Worm (Caenorhabditis elegans) whole organism, mixed stage, embryonic: ENCODE measurements around the gene F56F11.1.

Experiments
- elt-1 ChIP-seq: sonication (generic microtip); optimal IDR thresholded peaks from 2 replicates; lab custom pipeline; 2017; ENCODE audit warnings: missing genetic modification characterization, mild to moderate bottlenecking, missing compliant biosample characterization, antibody characterized with exemption, moderate library complexity, borderline replicate concordance; ENCODE audit not compliant: insufficient read depth
- lin-32 ChIP-seq: fragments of 200-800 bp; sonication (Bioruptor generic); optimal IDR thresholded peaks from 2 replicates; lab custom pipeline; 2018; ENCODE audit warnings: mild to moderate bottlenecking, missing genetic modification characterization, missing compliant biosample characterization
- sptf-1 ChIP-seq: sonication (generic microtip); optimal IDR thresholded peaks from 2 replicates; lab custom pipeline; 2017; ENCODE audit warnings: mild to moderate bottlenecking, missing genetic modification characterization, moderate library complexity, missing compliant biosample characterization
- unc-62 ChIP-seq: fragments of 150-350 bp; optimal IDR thresholded peaks from 2 replicates; lab custom pipeline; 2014; ENCODE audit warnings: missing biosample characterization, missing genetic modification reagents, missing genetic modification characterization

ce11 chrIII:2855929-2856328, 35.6 kb upstream of the F56F11.1 start, which contains the start of gene F56F11.4:
- TF ChIP-seq lin-32 (GFP tag; lab: Kevin White, UChicago) (no peak), elt-1 (tag; lab: Kevin White, UChicago) (no peak), sptf-1 (tag; lab: Kevin White, UChicago) (no peak), unc-62 (GFP tag; lab: Kevin White, UChicago) (no peak)
